Fruit fly (Drosophila melanogaster) whole organism, embryonic: ENCODE results near the gene Dhps.

ENCODE experiments used
- Abd-B ChIP-seq: fragments of 200-800 bp; sonication (Bioruptor generic); optimal IDR thresholded peaks from 2 replicates; lab custom pipeline; 2018; ENCODE audit warnings: missing biosample characterization, mild to moderate bottlenecking, missing genetic modification characterization, moderate library complexity
- Aef1 ChIP-seq: fragments of 200-800 bp; sonication (Bioruptor generic); IDR thresholded peaks from 3 replicates; pipeline ENCODE4 v1.3.6; 2022; ENCODE audit warnings: missing biosample characterization, missing genetic modification characterization
- Antp ChIP-seq: fragments of 200-800 bp; sonication (Bioruptor generic); optimal IDR thresholded peaks from 3 replicates; lab custom pipeline; 2016; ENCODE audit warnings: missing biosample characterization, missing genetic modification characterization
- Bgb ChIP-seq: fragments of 200-800 bp; sonication (Bioruptor generic); IDR thresholded peaks from 2 replicates; pipeline ENCODE4 v1.3.6; 2022; ENCODE audit warnings: missing biosample characterization, missing genetic modification characterization; ENCODE audit not compliant: partially characterized antibody
- BtbVII ChIP-seq: fragments of 200-800 bp; sonication (Bioruptor generic); optimal IDR thresholded peaks from 3 replicates; lab custom pipeline; 2017; ENCODE audit warnings: missing biosample characterization, mild to moderate bottlenecking, missing genetic modification characterization
- CG10321 ChIP-seq: fragments of 200-800 bp; sonication (Bioruptor generic); IDR thresholded peaks from 2 replicates; pipeline ENCODE4 v1.3.6; 2022; ENCODE audit warnings: missing biosample characterization, missing genetic modification characterization
- CG12942 ChIP-seq: fragments of 200-800 bp; sonication (Bioruptor generic); optimal IDR thresholded peaks from 3 replicates; lab custom pipeline; 2016; ENCODE audit warnings: missing biosample characterization, missing genetic modification characterization
- CG15269 ChIP-seq: fragments of 200-800 bp; sonication (Bioruptor generic); optimal IDR thresholded peaks from 2 replicates; lab custom pipeline; 2018; ENCODE audit warnings: missing biosample characterization, mild to moderate bottlenecking, missing genetic modification characterization, moderate library complexity
- CG15696 ChIP-seq: fragments of 200-800 bp; sonication (Bioruptor generic); optimal IDR thresholded peaks from 2 replicates; lab custom pipeline; 2019; ENCODE audit warnings: missing biosample characterization, mild to moderate bottlenecking, missing genetic modification characterization, moderate library complexity
- CG1602 ChIP-seq: fragments of 200-800 bp; sonication (Bioruptor generic); optimal IDR thresholded peaks from 3 replicates; lab custom pipeline; 2016; ENCODE audit warnings: missing biosample characterization, missing genetic modification characterization
- CG17186 ChIP-seq: fragments of 200-800 bp; sonication (Bioruptor generic); optimal IDR thresholded peaks from 3 replicates; lab custom pipeline; 2017; ENCODE audit warnings: missing biosample characterization, missing genetic modification reagents, missing genetic modification characterization
- CG17361 ChIP-seq: fragments of 200-800 bp; sonication (Bioruptor generic); IDR thresholded peaks from 3 replicates; pipeline ENCODE4 v1.3.6; 2022; ENCODE audit warnings: missing biosample characterization, missing genetic modification characterization
- CG2202 ChIP-seq: fragments of 200-800 bp; sonication (Bioruptor generic); optimal IDR thresholded peaks from 2 replicates; lab custom pipeline; 2018; ENCODE audit warnings: missing biosample characterization, mild to moderate bottlenecking, missing genetic modification characterization
- CG30020 ChIP-seq: fragments of 200-800 bp; optimal IDR thresholded peaks from 2 replicates; lab custom pipeline; 2019; ENCODE audit warnings: missing biosample characterization, mild to moderate bottlenecking, missing genetic modification characterization, moderate library complexity
- CG33557 ChIP-seq: fragments of 200-800 bp; sonication (Bioruptor generic); optimal IDR thresholded peaks from 2 replicates; lab custom pipeline; 2019; ENCODE audit warnings: missing biosample characterization, mild to moderate bottlenecking, missing genetic modification characterization, moderate library complexity
- CG3847 ChIP-seq: fragments of 200-800 bp; sonication (Bioruptor generic); IDR thresholded peaks from 2 replicates; pipeline ENCODE4 v1.3.6; 2022; ENCODE audit warnings: missing biosample characterization, missing genetic modification characterization
- CG4282 ChIP-seq: fragments of 200-800 bp; sonication (Bioruptor generic); optimal IDR thresholded peaks from 2 replicates; lab custom pipeline; 2016; ENCODE audit warnings: missing biosample characterization, missing genetic modification characterization
- CG6854 ChIP-seq: fragments of 200-800 bp; sonication (Bioruptor generic); optimal IDR thresholded peaks from 3 replicates; lab custom pipeline; 2017; ENCODE audit warnings: missing biosample characterization, mild to moderate bottlenecking, missing genetic modification characterization
- CG8388 ChIP-seq: fragments of 200-800 bp; sonication (Bioruptor generic); optimal IDR thresholded peaks from 2 replicates; lab custom pipeline; 2019; ENCODE audit warnings: missing biosample characterization, mild to moderate bottlenecking, missing genetic modification characterization, moderate library complexity
- CG8944 ChIP-seq: fragments of 200-800 bp; sonication (Bioruptor generic); optimal IDR thresholded peaks from 3 replicates; lab custom pipeline; 2016; ENCODE audit warnings: missing biosample characterization, missing genetic modification characterization
- Camta ChIP-seq: fragments of 200-800 bp; sonication (Bioruptor generic); optimal IDR thresholded peaks from 2 replicates; lab custom pipeline; 2016; ENCODE audit warnings: missing biosample characterization, missing genetic modification characterization
- CoRest ChIP-seq: fragments of 200-800 bp; sonication (Bioruptor generic); optimal IDR thresholded peaks from 3 replicates; lab custom pipeline; 2018; ENCODE audit warnings: missing biosample characterization, mild to moderate bottlenecking, missing genetic modification characterization, moderate library complexity
- Deaf1 ChIP-seq: fragments of 200-800 bp; optimal IDR thresholded peaks from 3 replicates; lab custom pipeline; 2019; ENCODE audit warnings: missing biosample characterization, mild to moderate bottlenecking, missing genetic modification characterization, moderate library complexity
- Doc2 ChIP-seq: fragments of 200-800 bp; sonication (Bioruptor generic); IDR thresholded peaks from 2 replicates; pipeline ENCODE4 v1.3.6; 2022; ENCODE audit warnings: missing biosample characterization, missing genetic modification characterization
- Elba2 ChIP-seq: fragments of 200-800 bp; sonication (Bioruptor generic); optimal IDR thresholded peaks from 3 replicates; lab custom pipeline; 2016; ENCODE audit warnings: missing biosample characterization, missing genetic modification characterization
- Fer3 ChIP-seq: fragments of 200-800 bp; sonication (Bioruptor generic); optimal IDR thresholded peaks from 2 replicates; lab custom pipeline; 2018; ENCODE audit warnings: missing biosample characterization, mild to moderate bottlenecking, missing genetic modification characterization, moderate library complexity
- H15 ChIP-seq: fragments of 200-800 bp; sonication (Bioruptor generic); IDR thresholded peaks from 3 replicates; pipeline ENCODE4 v1.3.6; 2022; ENCODE audit warnings: missing biosample characterization, missing genetic modification characterization
- Hr39 ChIP-seq: fragments of >200 bp; optimal IDR thresholded peaks from 2 replicates; lab custom pipeline; 2017
- MBD-R2 ChIP-seq: fragments of 200-800 bp; sonication (Bioruptor generic); IDR thresholded peaks from 2 replicates; pipeline ENCODE4 v1.3.6; 2022; ENCODE audit warnings: missing biosample characterization, missing genetic modification characterization
- NC2β ChIP-seq: fragments of 200-800 bp; sonication (Bioruptor generic); optimal IDR thresholded peaks from 2 replicates; lab custom pipeline; 2016; ENCODE audit warnings: missing biosample characterization, missing genetic modification characterization
- Neu2 ChIP-seq: fragments of 200-800 bp; sonication (Bioruptor generic); optimal IDR thresholded peaks from 3 replicates; lab custom pipeline; 2016; ENCODE audit warnings: missing biosample characterization, missing genetic modification characterization, borderline replicate concordance
- NfI ChIP-seq: fragments of 200-800 bp; sonication (Bioruptor generic); optimal IDR thresholded peaks from 3 replicates; lab custom pipeline; 2018; ENCODE audit warnings: missing biosample characterization, mild to moderate bottlenecking, missing genetic modification characterization, moderate library complexity
- Pdp1 ChIP-seq, 2 experiments: fragments of 200-800 bp; sonication (Bioruptor generic); optimal IDR thresholded peaks; 3 replicates each; lab custom pipeline; 2016; ENCODE audit warnings: missing biosample characterization in 2 of 2, missing genetic modification characterization in 2 of 2, mild to moderate bottlenecking in 1 of 2, moderate library complexity in 1 of 2
- Six4 ChIP-seq: fragments of 200-800 bp; sonication (Bioruptor generic); optimal IDR thresholded peaks from 2 replicates; lab custom pipeline; 2016; ENCODE audit warnings: missing biosample characterization, missing genetic modification characterization
- ab ChIP-seq: fragments of 200-800 bp; sonication (Bioruptor generic); optimal IDR thresholded peaks from 2 replicates; lab custom pipeline; 2016; ENCODE audit warnings: missing biosample characterization, missing genetic modification characterization
- az2 ChIP-seq: fragments of 200-800 bp; sonication (Bioruptor generic); optimal IDR thresholded peaks from 3 replicates; lab custom pipeline; 2016; ENCODE audit warnings: missing biosample characterization, missing genetic modification characterization
- cad ChIP-seq: fragments of >200 bp; optimal IDR thresholded peaks from 2 replicates; lab custom pipeline; 2017; ENCODE audit warnings: missing biosample characterization, missing genetic modification characterization
- insv ChIP-seq, 2 experiments: fragments of 200-800 bp; sonication (Bioruptor generic); optimal IDR thresholded peaks; 3 replicates each; lab custom pipeline; 2016 to 2018; ENCODE audit warnings: missing biosample characterization in 2 of 2, missing genetic modification characterization in 2 of 2
- klu ChIP-seq: fragments of 200-800 bp; sonication (Bioruptor generic); IDR thresholded peaks from 2 replicates; pipeline ENCODE4 v1.3.6; 2022; ENCODE audit warnings: missing biosample characterization, missing genetic modification characterization
- ranshi ChIP-seq: fragments of 200-800 bp; sonication (Bioruptor generic); IDR thresholded peaks from 2 replicates; pipeline ENCODE4 v1.3.6; 2022; ENCODE audit warnings: missing biosample characterization, missing genetic modification characterization
- sc ChIP-seq, 3 experiments: fragments of >200 bp in 2 of 3; fragments of 200-800 bp in 1 of 3; sonication (Bioruptor generic) in 1 of 3; optimal IDR thresholded peaks; 2 replicates in 2 of 3; 3 replicates in 1 of 3; lab custom pipeline; 2017; ENCODE audit warnings: mild to moderate bottlenecking in 1 of 3, missing biosample characterization in 1 of 3, missing genetic modification characterization in 1 of 3, missing genetic modification reagents in 1 of 3
- shn ChIP-seq: fragments of 200-800 bp; sonication (Bioruptor generic); optimal IDR thresholded peaks from 3 replicates; lab custom pipeline; 2016; ENCODE audit warnings: missing biosample characterization, missing genetic modification characterization
- slp2 ChIP-seq: fragments of 200-800 bp; sonication (Bioruptor generic); optimal IDR thresholded peaks from 2 replicates; lab custom pipeline; 2016; ENCODE audit warnings: missing biosample characterization, missing genetic modification characterization
- so ChIP-seq: fragments of 200-800 bp; sonication (Bioruptor generic); IDR thresholded peaks from 3 replicates; pipeline ENCODE4 v1.3.6; 2022; ENCODE audit warnings: missing biosample characterization, missing genetic modification characterization
- sob ChIP-seq: fragments of 200-800 bp; sonication (Bioruptor generic); IDR thresholded peaks from 2 replicates; pipeline ENCODE4 v1.3.6; 2022; ENCODE audit warnings: missing biosample characterization, missing genetic modification characterization
- tx ChIP-seq: fragments of 200-800 bp; sonication (Bioruptor generic); optimal IDR thresholded peaks from 2 replicates; lab custom pipeline; 2016; ENCODE audit warnings: missing biosample characterization, missing genetic modification characterization
- wek ChIP-seq: fragments of 200-800 bp; sonication (Bioruptor generic); optimal IDR thresholded peaks from 3 replicates; lab custom pipeline; 2018; ENCODE audit warnings: missing biosample characterization, mild to moderate bottlenecking, missing genetic modification characterization, moderate library complexity
- zfh2 ChIP-seq: fragments of 200-800 bp; sonication (Bioruptor generic); optimal IDR thresholded peaks from 2 replicates; lab custom pipeline; 2016; ENCODE audit warnings: missing biosample characterization, missing genetic modification characterization

Dhps gene

DNA sequence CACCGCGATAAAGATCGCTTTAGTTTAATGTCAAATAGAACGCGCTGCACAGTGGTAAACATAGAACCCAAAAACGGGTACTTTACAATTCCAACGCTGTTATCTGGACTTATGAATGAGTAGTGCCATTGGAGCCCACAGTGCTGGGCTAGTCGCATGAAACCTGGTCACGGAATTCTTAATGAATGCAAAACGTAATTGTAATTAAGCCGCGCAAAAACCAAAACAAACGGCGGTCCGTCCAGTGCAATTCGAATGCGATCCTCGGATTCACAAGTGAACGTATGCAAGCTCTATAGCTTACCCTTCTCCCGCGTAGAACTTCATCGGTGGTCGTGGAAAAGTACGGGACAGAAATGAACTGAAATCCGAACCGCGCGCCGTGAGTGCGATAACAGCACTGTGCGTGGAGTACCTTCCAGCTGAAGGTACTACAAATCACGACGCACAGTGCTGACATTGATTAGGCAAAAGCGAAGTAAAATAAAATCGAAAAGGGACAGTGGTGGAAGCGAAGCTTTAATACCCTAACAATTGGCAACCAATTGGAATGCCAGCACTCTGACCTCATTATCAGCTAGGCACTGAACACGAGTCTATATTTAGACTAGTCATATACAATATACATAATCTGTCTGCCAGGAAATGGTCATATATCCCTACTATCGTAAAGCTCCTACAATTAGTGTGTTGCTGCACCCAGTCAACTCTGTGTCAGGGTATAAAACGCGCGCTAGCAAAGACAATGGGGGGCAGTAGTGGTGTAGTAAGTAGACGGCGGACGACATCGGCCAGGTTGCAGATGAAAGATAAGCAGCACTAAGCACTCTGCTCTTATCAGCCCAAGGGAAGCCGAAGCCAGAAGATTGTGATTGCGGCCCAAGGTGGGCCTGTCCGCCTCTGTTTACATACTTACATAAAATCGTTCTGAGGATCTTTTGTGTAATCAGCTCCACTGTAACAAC lies 12.5 kb upstream of the Dhps start (continued):
- TF ChIP-seq CoRest (peak; percentile 59), Aef1 (peak; percentile 51), so (GFP tag; lab: Robert Waterston, UW) (no peak), az2 (peak; percentile 38), CG33557 (GFP tag; lab: Kevin White, UChicago) (no peak), Elba2 (GFP tag; lab: Kevin White, UChicago) (peak; percentile 67), Abd-B (GFP tag; lab: Kevin White, UChicago) (peak; percentile 30), Six4 (GFP tag; lab: Kevin White, UChicago) (no peak), zfh2 (GFP tag; lab: Kevin White, UChicago) (peak; percentile 46), insv (GFP tag; optimal IDR thresholded peaks at IDR 0.05; lab: Kevin White, UChicago) (no peak), ranshi (GFP tag; lab: Robert Waterston, UW) (peak; percentile 30; the same call in 1 of the 2 replicates), CG17186 (no peak), CG2202 (tag; lab: Kevin White, UChicago) (no peak), H15 (GFP tag; lab: Robert Waterston, UW) (no peak), Bgb (no peak; the same call in 1 of the 2 replicates), CG1602 (GFP tag; lab: Kevin White, UChicago) (peak; percentile 42), Neu2 (no peak), Fer3 (tag; lab: Kevin White, UChicago) (peak; percentile 38), wek (GFP tag; lab: Kevin White, UChicago) (no peak), CG15696 (no peak), shn (GFP tag; lab: Kevin White, UChicago) (peak; percentile 65), klu (GFP tag; lab: Robert Waterston, UW) (0 out of 2 replicates have a peak, but pooled peaks have one; percentile 13), Deaf1 (tag; lab: Kevin White, UChicago) (peak; percentile 23), CG17361 (0 out of 3 replicates have a peak, but pooled peaks have one; percentile 45), Hr39 (lab: Kevin White, UChicago) (no peak), Pdp1 (GFP tag; optimal IDR thresholded peaks at IDR 0.05; lab: Kevin White, UChicago) (peak; percentile 60 to 97), CG3847 (GFP tag; lab: Robert Waterston, UW) (peak; percentile 23; the same call in 1 of the 2 replicates), tx (peak; percentile 13), NfI (peak; percentile 24), Doc2 (GFP tag; lab: Robert Waterston, UW) (0 out of 2 replicates have a peak, but pooled peaks have one; percentile 32), NC2β (GFP tag; lab: Kevin White, UChicago) (no peak), CG15269 (peak; percentile 58), sc (optimal IDR thresholded peaks at IDR 0.05; lab: Kevin White, UChicago) (no peak), sc (GFP tag; optimal IDR thresholded peaks at IDR 0.05; lab: Kevin White, UChicago) (peak; percentile 6), Camta (GFP tag; lab: Kevin White, UChicago) (peak; percentile 12), slp2 (GFP tag; lab: Kevin White, UChicago) (peak; percentile 9), CG12942 (peak; percentile 26), CG6854 (peak; percentile 38), MBD-R2 (GFP tag; lab: Robert Waterston, UW) (peak; percentile 6; the same call in 1 of the 2 replicates), CG4282 (GFP tag; lab: Kevin White, UChicago) (no peak), cad (GFP tag; lab: Kevin White, UChicago) (no peak), CG8944 (GFP tag; lab: Kevin White, UChicago) (peak; percentile 49), CG8388 (GFP tag; lab: Kevin White, UChicago) (no peak), CG30020 (tag; lab: Kevin White, UChicago) (no peak), ab (GFP tag; lab: Kevin White, UChicago) (no peak), CG10321 (GFP tag; lab: Robert Waterston, UW) (no peak), BtbVII (GFP tag; lab: Kevin White, UChicago) (peak; percentile 23), sob (GFP tag; lab: Robert Waterston, UW) (peak; percentile 42; the same call in 1 of the 2 replicates), Antp (peak; percentile 50)
